Fruit fly (Drosophila melanogaster): Measurements from ENCODE around the gene CG7950.

Gene CG7950

dm6 chr3R:30056592-30057135 lies at the start of gene CG7950, which contains the start of gene Rpp14a:
TSS of gene CG7950 (plus strand) at chr3R:30056859.
TSS of gene Rpp14a (plus strand) at chr3R:30056859.
- TF ChIP-seq CG8478 (optimal IDR thresholded peaks at IDR 0.05) = no peak
- TF ChIP-seq EcR (GFP tag; optimal IDR thresholded peaks at IDR 0.05) = no peak
- TF ChIP-seq psq (optimal IDR thresholded peaks at IDR 0.05) = no peak

- TF ChIP-seq CG8478 (optimal IDR thresholded peaks at IDR 0.05) (no peak), pan (optimal IDR thresholded peaks at IDR 0.05) (no peak), psq (optimal IDR thresholded peaks at IDR 0.05) (no peak), usp (GFP tag; optimal IDR thresholded peaks at IDR 0.05) (no peak), Dll (optimal IDR thresholded peaks at IDR 0.05) (no peak), EcR (GFP tag; optimal IDR thresholded peaks at IDR 0.05) (no peak)
Observed at dm6 chr3R:30009173-30009572, 47.5 kb upstream of the CG7950 start, which contains the start of gene CG7912. TSS of gene CG7912 (minus strand) at chr3R:30009189.

- TF ChIP-seq pan (optimal IDR thresholded peaks at IDR 0.05) = no peak
- TF ChIP-seq CG8478 (optimal IDR thresholded peaks at IDR 0.05) = no peak
- no peak for TF ChIP-seq EcR (GFP tag; optimal IDR thresholded peaks at IDR 0.05)
- TF ChIP-seq usp (GFP tag; optimal IDR thresholded peaks at IDR 0.05) = no peak
- TF ChIP-seq Dll (optimal IDR thresholded peaks at IDR 0.05) = no peak
- no peak for TF ChIP-seq psq (optimal IDR thresholded peaks at IDR 0.05)
Observed at dm6 chr3R:30012602-30013489, 43.8 kb upstream of the CG7950 start.

dm6 chr3R:30013909-30014308 lies 42.8 kb upstream of the CG7950 start:
- no peak for TF ChIP-seq CG8478 (optimal IDR thresholded peaks at IDR 0.05)
- TF ChIP-seq Dll (optimal IDR thresholded peaks at IDR 0.05) = no peak
- no peak for TF ChIP-seq usp (GFP tag; optimal IDR thresholded peaks at IDR 0.05)
- TF ChIP-seq pan (optimal IDR thresholded peaks at IDR 0.05) = no peak
- no peak for TF ChIP-seq psq (optimal IDR thresholded peaks at IDR 0.05)
- no peak for TF ChIP-seq EcR (GFP tag; optimal IDR thresholded peaks at IDR 0.05)

dm6 chr3R:30014480-30014879 lies 42.2 kb upstream of the CG7950 start:
- TF ChIP-seq CG8478 (optimal IDR thresholded peaks at IDR 0.05) = no peak
- no peak for TF ChIP-seq psq (optimal IDR thresholded peaks at IDR 0.05)

- TF ChIP-seq pan (optimal IDR thresholded peaks at IDR 0.05) (no peak), CG8478 (optimal IDR thresholded peaks at IDR 0.05) (no peak), EcR (GFP tag; optimal IDR thresholded peaks at IDR 0.05) (no peak), usp (GFP tag; optimal IDR thresholded peaks at IDR 0.05) (no peak), Dll (optimal IDR thresholded peaks at IDR 0.05) (no peak), psq (optimal IDR thresholded peaks at IDR 0.05) (no peak)
Observed at dm6 chr3R:30014977-30015514, 41.6 kb upstream of the CG7950 start, which contains the start of gene CG7920. TSS of gene CG7920 (minus strand) at chr3R:30015284.

dm6 chr3R:30021009-30021408 lies 35.6 kb upstream of the CG7950 start:
- TF ChIP-seq pan (optimal IDR thresholded peaks at IDR 0.05) (no peak), EcR (GFP tag; optimal IDR thresholded peaks at IDR 0.05) (no peak), CG8478 (optimal IDR thresholded peaks at IDR 0.05) (no peak), Dll (optimal IDR thresholded peaks at IDR 0.05) (no peak), usp (GFP tag; optimal IDR thresholded peaks at IDR 0.05) (no peak), psq (optimal IDR thresholded peaks at IDR 0.05) (no peak)

- TF ChIP-seq pan (optimal IDR thresholded peaks at IDR 0.05) (no peak), psq (optimal IDR thresholded peaks at IDR 0.05) (no peak), EcR (GFP tag; optimal IDR thresholded peaks at IDR 0.05) (no peak), usp (GFP tag; optimal IDR thresholded peaks at IDR 0.05) (no peak), Dll (optimal IDR thresholded peaks at IDR 0.05) (no peak), CG8478 (optimal IDR thresholded peaks at IDR 0.05) (no peak)
Observed at dm6 chr3R:30021559-30022451, 34.9 kb upstream of the CG7950 start, which contains the start of gene Mgat2. TSS of gene Mgat2 (minus strand) at chr3R:30022221.

dm6 chr3R:30022452-30023028 lies 34.1 kb upstream of the CG7950 start, which contains the start of the genes RpS28a and Axn:
TSS of gene RpS28a (minus strand) at chr3R:30022648.
TSS of gene Axn (plus strand) at chr3R:30022842.
- no peak for TF ChIP-seq usp (GFP tag; optimal IDR thresholded peaks at IDR 0.05)
- no peak for TF ChIP-seq Dll (optimal IDR thresholded peaks at IDR 0.05)
- no peak for TF ChIP-seq CG8478 (optimal IDR thresholded peaks at IDR 0.05)
- TF ChIP-seq psq (optimal IDR thresholded peaks at IDR 0.05) = no peak
- no peak for TF ChIP-seq pan (optimal IDR thresholded peaks at IDR 0.05)
- no peak for TF ChIP-seq EcR (GFP tag; optimal IDR thresholded peaks at IDR 0.05)

dm6 chr3R:30023445-30023844 lies 33.2 kb upstream of the CG7950 start:
- TF ChIP-seq usp (GFP tag; optimal IDR thresholded peaks at IDR 0.05) (no peak), psq (optimal IDR thresholded peaks at IDR 0.05) (no peak), CG8478 (optimal IDR thresholded peaks at IDR 0.05) (no peak), pan (optimal IDR thresholded peaks at IDR 0.05) (no peak), EcR (GFP tag; optimal IDR thresholded peaks at IDR 0.05) (no peak), Dll (optimal IDR thresholded peaks at IDR 0.05) (no peak)

- TF ChIP-seq psq (optimal IDR thresholded peaks at IDR 0.05) = no peak
- no peak for TF ChIP-seq Dll (optimal IDR thresholded peaks at IDR 0.05)
- no peak for TF ChIP-seq EcR (GFP tag; optimal IDR thresholded peaks at IDR 0.05)
- no peak for TF ChIP-seq CG8478 (optimal IDR thresholded peaks at IDR 0.05)
- no peak for TF ChIP-seq usp (GFP tag; optimal IDR thresholded peaks at IDR 0.05)
- TF ChIP-seq pan (optimal IDR thresholded peaks at IDR 0.05) = no peak
Observed at dm6 chr3R:30030061-30030460, 26.6 kb upstream of the CG7950 start.
